Worm (Caenorhabditis elegans) whole organism, L2 larva: ENCODE results near the gene F57F4.1.

ENCODE experiments used
- C34F6.9 ChIP-seq: fragments of 150-350 bp; optimal IDR thresholded peaks from 2 replicates; lab custom pipeline; 2014; ENCODE audit warnings: missing biosample characterization, missing genetic modification characterization
- F13H6.1 ChIP-seq: sonication (generic microtip); optimal IDR thresholded peaks from 2 replicates; lab custom pipeline; 2016; ENCODE audit warnings: missing genetic modification characterization, missing compliant biosample characterization
- R02D3.7 ChIP-seq: fragments of 150-350 bp; optimal IDR thresholded peaks from 2 replicates; lab custom pipeline; 2014; ENCODE audit warnings: missing biosample characterization, missing genetic modification characterization
- ZK546.5 ChIP-seq: sonication (generic microtip); optimal IDR thresholded peaks from 2 replicates; lab custom pipeline; 2017; ENCODE audit warnings: missing biosample characterization, missing genetic modification characterization
- aly-2 ChIP-seq: fragments of 150-350 bp; optimal IDR thresholded peaks from 2 replicates; lab custom pipeline; 2014; ENCODE audit warnings: missing biosample characterization, missing genetic modification characterization
- blmp-1 ChIP-seq: sonication (generic microtip); optimal IDR thresholded peaks from 2 replicates; lab custom pipeline; 2017; ENCODE audit warnings: missing genetic modification characterization, mild to moderate bottlenecking, missing compliant biosample characterization, antibody characterized with exemption, moderate library complexity; ENCODE audit not compliant: insufficient read depth
- ceh-16 ChIP-seq: fragments of 150-350 bp; optimal IDR thresholded peaks from 2 replicates; lab custom pipeline; 2014; ENCODE audit warnings: missing biosample characterization, missing genetic modification characterization
- ceh-82 ChIP-seq: fragments of 150-350 bp; optimal IDR thresholded peaks from 2 replicates; lab custom pipeline; 2014; ENCODE audit warnings: missing biosample characterization, missing genetic modification characterization
- crh-2 ChIP-seq: sonication (generic microtip); optimal IDR thresholded peaks from 2 replicates; lab custom pipeline; 2017; ENCODE audit warnings: missing biosample characterization, missing genetic modification characterization
- dmd-4 ChIP-seq: sonication (generic microtip); optimal IDR thresholded peaks from 2 replicates; lab custom pipeline; 2017; ENCODE audit warnings: missing biosample characterization, missing genetic modification characterization
- elt-1 ChIP-seq: fragments of 150-350 bp; optimal IDR thresholded peaks from 2 replicates; lab custom pipeline; 2014; ENCODE audit warnings: missing biosample characterization, missing genetic modification characterization
- elt-3 ChIP-seq: sonication (generic microtip); optimal IDR thresholded peaks from 2 replicates; lab custom pipeline; 2017; ENCODE audit warnings: missing biosample characterization, missing genetic modification characterization
- fos-1 ChIP-seq: fragments of 150-350 bp; optimal IDR thresholded peaks from 2 replicates; lab custom pipeline; 2014; ENCODE audit warnings: missing biosample characterization, missing genetic modification characterization
- gmeb-1 ChIP-seq: fragments of 150-350 bp; optimal IDR thresholded peaks from 2 replicates; lab custom pipeline; 2014; ENCODE audit warnings: missing biosample characterization, missing genetic modification characterization
- lin-13 ChIP-seq: fragments of 150-350 bp; optimal IDR thresholded peaks from 2 replicates; lab custom pipeline; 2014; ENCODE audit warnings: missing biosample characterization, missing genetic modification reagents, missing genetic modification characterization
- lin-39 ChIP-seq: fragments of 150-350 bp; optimal IDR thresholded peaks from 2 replicates; lab custom pipeline; 2014; ENCODE audit warnings: missing biosample characterization, missing genetic modification reagents, missing genetic modification characterization
- lsy-2 ChIP-seq, 2 experiments: fragments of 150-350 bp in 1 of 2; sonication (generic microtip) in 1 of 2; optimal IDR thresholded peaks; 2 replicates each; lab custom pipeline; 2014 to 2017; ENCODE audit warnings: missing biosample characterization in 2 of 2, missing genetic modification characterization in 2 of 2
- mdl-1 ChIP-seq, 2 experiments: fragments of 150-350 bp in 1 of 2; sonication (generic microtip) in 1 of 2; optimal IDR thresholded peaks; 2 replicates each; lab custom pipeline; 2017; ENCODE audit warnings: missing biosample characterization in 2 of 2, missing genetic modification characterization in 2 of 2
- nhr-12 ChIP-seq: fragments of 150-350 bp; optimal IDR thresholded peaks from 2 replicates; lab custom pipeline; 2014; ENCODE audit warnings: missing biosample characterization, missing genetic modification characterization
- nhr-129 ChIP-seq: fragments of 150-350 bp; optimal IDR thresholded peaks from 2 replicates; lab custom pipeline; 2014; ENCODE audit warnings: missing biosample characterization, missing genetic modification characterization
- nhr-21 ChIP-seq: fragments of 150-350 bp; optimal IDR thresholded peaks from 2 replicates; lab custom pipeline; 2014; ENCODE audit warnings: missing biosample characterization, missing genetic modification characterization
- nhr-23 ChIP-seq: fragments of 150-350 bp; optimal IDR thresholded peaks from 2 replicates; lab custom pipeline; 2014; ENCODE audit warnings: missing biosample characterization, missing genetic modification reagents, missing genetic modification characterization
- nhr-237 ChIP-seq: fragments of 150-350 bp; optimal IDR thresholded peaks from 2 replicates; lab custom pipeline; 2014; ENCODE audit warnings: missing biosample characterization, missing genetic modification characterization
- nhr-25 ChIP-seq: fragments of 150-350 bp; sonication (generic microtip); optimal IDR thresholded peaks from 3 replicates; lab custom pipeline; 2014; ENCODE audit warnings: missing biosample characterization, missing genetic modification characterization
- nhr-77 ChIP-seq: fragments of 150-350 bp; optimal IDR thresholded peaks from 2 replicates; lab custom pipeline; 2014; ENCODE audit warnings: missing biosample characterization, missing genetic modification characterization
- peb-1 ChIP-seq: fragments of 150-350 bp; optimal IDR thresholded peaks from 2 replicates; lab custom pipeline; 2014; ENCODE audit warnings: missing biosample characterization, missing genetic modification characterization
- sem-4 ChIP-seq: fragments of 150-350 bp; optimal IDR thresholded peaks from 2 replicates; lab custom pipeline; 2014; ENCODE audit warnings: missing biosample characterization, missing genetic modification reagents, missing genetic modification characterization
- sma-3 ChIP-seq: sonication (generic microtip); optimal IDR thresholded peaks from 2 replicates; lab custom pipeline; 2016; ENCODE audit warnings: missing genetic modification reagents, missing genetic modification characterization, missing compliant biosample characterization
- sma-9 ChIP-seq, 2 experiments: fragments of 150-350 bp in 1 of 2; sonication (generic microtip) in 1 of 2; optimal IDR thresholded peaks; 2 replicates each; lab custom pipeline; 2014 to 2016; ENCODE audit warnings: missing genetic modification characterization in 2 of 2, mild to moderate bottlenecking in 1 of 2, missing biosample characterization in 1 of 2, missing compliant biosample characterization in 1 of 2, missing genetic modification reagents in 1 of 2, moderate library complexity in 1 of 2
- snpc-4 ChIP-seq: fragments of 150-350 bp; optimal IDR thresholded peaks from 2 replicates; lab custom pipeline; 2014; ENCODE audit warnings: missing biosample characterization, missing genetic modification characterization
- unc-55 ChIP-seq: fragments of 150-350 bp; sonication (generic microtip); optimal IDR thresholded peaks from 3 replicates; lab custom pipeline; 2014; ENCODE audit warnings: missing biosample characterization, missing genetic modification reagents, missing genetic modification characterization
- unc-62 ChIP-seq: fragments of 150-350 bp; optimal IDR thresholded peaks from 2 replicates; lab custom pipeline; 2014; ENCODE audit warnings: missing biosample characterization, missing genetic modification reagents, missing genetic modification characterization
- zag-1 ChIP-seq: fragments of 150-350 bp; optimal IDR thresholded peaks from 2 replicates; lab custom pipeline; 2014; ENCODE audit warnings: missing biosample characterization, missing genetic modification characterization
- ztf-1 ChIP-seq: fragments of 200-800 bp; sonication (Bioruptor generic); conservative IDR thresholded peaks from 2 replicates; pipeline ENCODE4 v1.3.6; 2022; ENCODE audit warnings: missing genetic modification characterization, missing compliant biosample characterization
- ztf-11 ChIP-seq: sonication (generic microtip); optimal IDR thresholded peaks from 2 replicates; lab custom pipeline; 2017; ENCODE audit warnings: missing biosample characterization, missing genetic modification characterization

F57F4.1 gene

ce11 chrV:6358709-6359108, 31.6 kb upstream of the F57F4.1 start:
- TF ChIP-seq F13H6.1 (tag; lab: Kevin White, UChicago): peak; percentile 62
- peak; percentile 34 for TF ChIP-seq nhr-129 (tag; lab: Kevin White, UChicago)
- TF ChIP-seq R02D3.7 (tag; lab: Kevin White, UChicago): no peak

ce11 chrV:6359522-6359921, 30.7 kb upstream of the F57F4.1 start:
- TF ChIP-seq nhr-25 (tag; lab: Kevin White, UChicago): no peak
- TF ChIP-seq nhr-23 (tag; lab: Kevin White, UChicago): no peak
- peak; percentile 92 for TF ChIP-seq F13H6.1 (tag; lab: Kevin White, UChicago)
- TF ChIP-seq elt-3 (tag; lab: Kevin White, UChicago): no peak

- TF ChIP-seq ceh-82 (tag; lab: Kevin White, UChicago) (no peak), sem-4 (no peak), F13H6.1 (tag; lab: Kevin White, UChicago) (no peak), crh-2 (tag; lab: Kevin White, UChicago) (no peak), unc-62 (no peak), nhr-77 (no peak), ceh-16 (no peak), zag-1 (no peak), nhr-237 (tag; lab: Kevin White, UChicago) (no peak), unc-55 (GFP tag; lab: Kevin White, UChicago) (no peak), dmd-4 (no peak), elt-3 (tag; lab: Kevin White, UChicago) (no peak)
These were observed 28.6 kb upstream of the F57F4.1 start for ce11 chrV:6361688-6362087.

ce11 chrV:6364806-6365205, 25.5 kb upstream of the F57F4.1 start:
- TF ChIP-seq C34F6.9 (tag; lab: Kevin White, UChicago): no peak
- TF ChIP-seq fos-1 (tag; lab: Kevin White, UChicago): peak; percentile 39

- TF ChIP-seq aly-2 (tag; lab: Kevin White, UChicago): no peak
- no peak for TF ChIP-seq mdl-1 (tag; optimal IDR thresholded peaks at IDR 0.05; lab: Kevin White, UChicago)
- no peak for TF ChIP-seq nhr-77
- peak; percentile 33 for TF ChIP-seq blmp-1
- TF ChIP-seq R02D3.7 (tag; lab: Kevin White, UChicago): no peak
- TF ChIP-seq sma-3 (GFP tag; lab: Kevin White, UChicago): peak; percentile 18
- TF ChIP-seq unc-62: no peak
- TF ChIP-seq zag-1: no peak
- peak; percentile 62 for TF ChIP-seq sma-9 (GFP tag; optimal IDR thresholded peaks at IDR 0.05; lab: Kevin White, UChicago)
- TF ChIP-seq sma-9 (tag; optimal IDR thresholded peaks at IDR 0.05; lab: Kevin White, UChicago): no peak
- peak; percentile 23 for TF ChIP-seq nhr-21
- peak; percentile 58 for TF ChIP-seq F13H6.1 (tag; lab: Kevin White, UChicago)
- peak; percentile 41 for TF ChIP-seq crh-2 (tag; lab: Kevin White, UChicago)
- peak; percentile 36 for TF ChIP-seq nhr-25 (tag; lab: Kevin White, UChicago)
- peak; percentile 8 for TF ChIP-seq fos-1 (tag; lab: Kevin White, UChicago)
- TF ChIP-seq lin-13 (GFP tag; lab: Kevin White, UChicago): no peak
- no peak for TF ChIP-seq nhr-237 (tag; lab: Kevin White, UChicago)
- TF ChIP-seq peb-1: no peak
- TF ChIP-seq, all 48 proteins: peak for 8
These were observed 24.7 kb upstream of the F57F4.1 start, which contains the start of gene cest-33 for ce11 chrV:6365597-6365996. cest-33 (minus strand) TSS chrV:6365671.

ce11 chrV:6368494-6368893, 21.8 kb upstream of the F57F4.1 start:
- no peak for TF ChIP-seq R02D3.7 (tag; lab: Kevin White, UChicago)
- no peak for TF ChIP-seq nhr-237 (tag; lab: Kevin White, UChicago)
- no peak for TF ChIP-seq dmd-4
- no peak for TF ChIP-seq nhr-12 (tag; lab: Kevin White, UChicago)
- no peak for TF ChIP-seq elt-1 (tag; lab: Kevin White, UChicago)
- no peak for TF ChIP-seq snpc-4 (tag; lab: Kevin White, UChicago)
- no peak for TF ChIP-seq ztf-11 (tag; lab: Kevin White, UChicago)
- no peak for TF ChIP-seq lsy-2 (tag; optimal IDR thresholded peaks at IDR 0.05; lab: Kevin White, UChicago)
- no peak for TF ChIP-seq F13H6.1 (tag; lab: Kevin White, UChicago)
- no peak for TF ChIP-seq nhr-129 (tag; lab: Kevin White, UChicago)
- no peak for TF ChIP-seq fos-1 (tag; lab: Kevin White, UChicago)
- no peak for TF ChIP-seq lin-13 (GFP tag; lab: Kevin White, UChicago)
- TF ChIP-seq lin-39 (tag; lab: Kevin White, UChicago): no peak
- no peak for TF ChIP-seq gmeb-1 (tag; lab: Kevin White, UChicago)
- TF ChIP-seq ZK546.5 (tag; lab: Kevin White, UChicago): no peak
- no peak for TF ChIP-seq elt-3 (tag; lab: Kevin White, UChicago)
- no peak for TF ChIP-seq nhr-21
- no peak for TF ChIP-seq peb-1
- no peak for TF ChIP-seq ztf-1 (GFP tag; lab: Robert Waterston, UW)
